Fruit fly (Drosophila melanogaster) whole organism: ENCODE results near the gene CG15201.
"Not testable (repeated sequence)": the region's sequence is repeated elsewhere in the genome, so short reads cannot be mapped to it uniquely, and the experiment has no call there.

Experiments used
- CG8478 ChIP-seq: fragments of >200 bp; optimal IDR thresholded peaks from 2 replicates; lab custom pipeline; 2018; ENCODE audit warnings: inconsistent platforms
- Dll ChIP-seq: fragments of >200 bp; optimal IDR thresholded peaks from 2 replicates; lab custom pipeline; 2017
- EcR ChIP-seq, 2 experiments: fragments of >200 bp; optimal IDR thresholded peaks; 2 replicates each; lab custom pipeline; 2017; ENCODE audit warnings: missing biosample characterization in 2 of 2, missing genetic modification characterization in 2 of 2, missing genetic modification reagents in 2 of 2
- pan ChIP-seq: fragments of >200 bp; optimal IDR thresholded peaks from 2 replicates; lab custom pipeline; 2017
- psq ChIP-seq: fragments of >200 bp; optimal IDR thresholded peaks from 2 replicates; lab custom pipeline; 2017
- usp ChIP-seq: fragments of >200 bp; optimal IDR thresholded peaks from 2 replicates; lab custom pipeline; 2017; ENCODE audit warnings: missing biosample characterization, missing genetic modification characterization, mixed read lengths

Gene CG15201

dm6 chrX:11143820-11144219 is at the start of gene CG15201:
TSS of gene CG15201 (plus strand) at chrX:11144120.
- no peak for TF ChIP-seq pan (lab: Kevin White, UChicago)
- TF ChIP-seq usp (GFP tag; lab: Kevin White, UChicago) = no peak
- no peak for TF ChIP-seq psq
- no peak for TF ChIP-seq CG8478 (lab: Kevin White, UChicago)
- TF ChIP-seq EcR (GFP tag; optimal IDR thresholded peaks at IDR 0.05; lab: Kevin White, UChicago) = no peak
- no peak for TF ChIP-seq Dll (lab: Kevin White, UChicago)

DNA sequence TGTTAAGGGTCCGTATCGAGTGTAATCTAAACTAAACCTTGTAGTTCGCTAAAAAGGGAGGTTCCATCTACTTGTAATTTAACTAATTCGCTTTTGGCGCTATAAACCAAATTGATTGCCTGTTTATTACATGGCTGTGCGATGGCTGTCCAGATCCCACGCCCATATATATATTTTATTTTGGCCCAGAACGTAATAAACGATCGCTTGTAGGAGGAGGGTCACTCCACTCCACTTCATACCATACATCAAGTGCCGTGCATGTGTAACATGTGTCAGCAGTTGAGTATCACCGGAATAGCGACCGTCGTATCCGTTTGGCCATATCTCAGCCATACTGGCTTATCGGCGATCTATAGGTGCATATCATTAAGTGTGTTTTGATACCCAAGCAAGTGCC is 48.6 kb upstream of the CG15201 start:
- TF ChIP-seq pan (lab: Kevin White, UChicago) = no peak
- no peak for TF ChIP-seq Dll (lab: Kevin White, UChicago)
- no peak for TF ChIP-seq CG8478 (lab: Kevin White, UChicago)
- TF ChIP-seq EcR (GFP tag; optimal IDR thresholded peaks at IDR 0.05; lab: Kevin White, UChicago) = no peak

dm6 chrX:11095973-11096372 is 47.9 kb upstream of the CG15201 start, which contains the start of gene CG42249:
TSS of gene CG42249 (plus strand) at chrX:11096273.
- TF ChIP-seq Dll (lab: Kevin White, UChicago); EcR (GFP tag; optimal IDR thresholded peaks at IDR 0.05; lab: Kevin White, UChicago); pan (lab: Kevin White, UChicago): not testable (repeated sequence)

DNA sequence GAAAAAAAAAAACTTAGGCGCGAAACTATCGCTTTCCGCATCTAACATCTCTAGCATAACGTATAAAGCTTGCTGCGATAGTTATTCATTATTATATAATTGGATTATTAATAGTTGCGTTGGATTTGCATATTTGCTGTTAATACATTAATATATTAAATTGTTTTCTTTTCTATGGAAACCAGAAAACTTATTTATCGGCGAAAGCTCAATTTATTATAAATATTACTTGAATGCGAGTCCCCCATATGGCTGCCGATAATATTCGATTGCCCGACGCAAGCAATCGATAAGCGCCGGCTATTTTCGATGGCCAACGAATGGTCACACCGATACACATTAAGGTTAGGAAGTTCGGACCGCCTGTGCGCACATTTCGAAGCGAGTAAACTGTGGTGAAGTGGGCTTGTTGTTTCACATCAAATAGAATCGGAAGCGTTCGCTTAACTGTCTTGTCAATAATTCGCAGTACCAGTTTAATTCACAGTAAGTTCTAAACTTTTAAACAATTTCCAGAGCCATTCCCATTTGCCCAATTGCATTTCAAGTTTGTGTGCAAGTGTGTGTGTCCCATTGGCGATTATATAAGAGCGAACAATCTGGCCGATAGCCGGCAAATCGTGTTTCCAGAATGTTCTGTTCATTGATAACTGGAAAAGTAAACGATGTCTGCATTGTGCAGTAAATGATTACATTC is 35.6 kb upstream of the CG15201 start, which contains the start of gene Hsp60A:
TSS of gene Hsp60A (plus strand) at position 335 of the 697 bp plus-strand sequence.
- TF ChIP-seq pan (lab: Kevin White, UChicago) (no peak), Dll (lab: Kevin White, UChicago) (no peak), psq (no peak), CG8478 (lab: Kevin White, UChicago) (no peak), EcR (GFP tag; optimal IDR thresholded peaks at IDR 0.05; lab: Kevin White, UChicago) (no peak), usp (GFP tag; lab: Kevin White, UChicago) (no peak)

DNA sequence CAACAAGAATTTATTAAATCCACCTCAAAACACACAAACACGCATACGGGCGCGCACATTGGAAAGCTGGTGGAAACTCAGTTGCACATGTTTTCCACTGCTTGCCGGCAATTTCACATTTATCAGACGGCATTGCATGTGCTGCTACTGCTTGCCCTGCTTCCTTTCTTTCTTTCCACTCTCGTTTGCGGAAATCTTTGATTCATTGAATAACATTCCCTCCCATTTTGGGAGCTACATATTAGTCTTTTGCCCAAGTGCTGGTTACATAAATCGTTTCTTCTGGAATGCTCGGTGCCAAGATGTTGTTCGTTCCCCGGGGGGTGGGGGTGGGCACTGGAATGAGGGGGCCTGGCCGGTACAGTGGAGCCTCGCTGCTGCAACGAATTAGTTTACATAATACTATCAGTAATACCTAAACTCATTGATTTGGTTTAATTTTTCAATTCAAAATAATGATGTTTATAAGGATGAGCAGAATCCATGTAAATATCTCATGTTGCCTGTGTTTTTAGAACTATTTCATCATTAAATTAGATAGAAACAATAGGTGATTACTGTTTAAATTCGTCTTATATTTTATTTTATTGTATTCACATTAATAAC is 35.0 kb upstream of the CG15201 start:
- TF ChIP-seq psq (no peak), usp (GFP tag; lab: Kevin White, UChicago) (no peak), Dll (lab: Kevin White, UChicago) (no peak), CG8478 (lab: Kevin White, UChicago) (no peak), pan (lab: Kevin White, UChicago) (no peak)

- no peak for TF ChIP-seq Dll (lab: Kevin White, UChicago)
- TF ChIP-seq CG8478 (lab: Kevin White, UChicago) = no peak
- TF ChIP-seq EcR (GFP tag; optimal IDR thresholded peaks at IDR 0.05; lab: Kevin White, UChicago) = no peak
- TF ChIP-seq usp (GFP tag; lab: Kevin White, UChicago) = no peak
- no peak for TF ChIP-seq pan (lab: Kevin White, UChicago)
- TF ChIP-seq psq = no peak
Measured at dm6 chrX:11109670-11110069, 34.2 kb upstream of the CG15201 start.

- TF ChIP-seq EcR (GFP tag; optimal IDR thresholded peaks at IDR 0.05; lab: Kevin White, UChicago) (no peak), CG8478 (lab: Kevin White, UChicago) (no peak), usp (GFP tag; lab: Kevin White, UChicago) (no peak), pan (lab: Kevin White, UChicago) (no peak), psq (no peak), Dll (lab: Kevin White, UChicago) (no peak)
Measured at dm6 chrX:11123561-11123960, 20.4 kb upstream of the CG15201 start.

dm6 chrX:11124126-11124748 is 19.7 kb upstream of the CG15201 start, which contains the start of gene CG11122:
TSS of gene CG11122 (minus strand) at chrX:11124726.
- no peak for TF ChIP-seq psq
- TF ChIP-seq pan (lab: Kevin White, UChicago) = no peak
- no peak for TF ChIP-seq CG8478 (lab: Kevin White, UChicago)
- TF ChIP-seq EcR (GFP tag; optimal IDR thresholded peaks at IDR 0.05; lab: Kevin White, UChicago) = no peak
- no peak for TF ChIP-seq Dll (lab: Kevin White, UChicago)
- no peak for TF ChIP-seq usp (GFP tag; lab: Kevin White, UChicago)

DNA sequence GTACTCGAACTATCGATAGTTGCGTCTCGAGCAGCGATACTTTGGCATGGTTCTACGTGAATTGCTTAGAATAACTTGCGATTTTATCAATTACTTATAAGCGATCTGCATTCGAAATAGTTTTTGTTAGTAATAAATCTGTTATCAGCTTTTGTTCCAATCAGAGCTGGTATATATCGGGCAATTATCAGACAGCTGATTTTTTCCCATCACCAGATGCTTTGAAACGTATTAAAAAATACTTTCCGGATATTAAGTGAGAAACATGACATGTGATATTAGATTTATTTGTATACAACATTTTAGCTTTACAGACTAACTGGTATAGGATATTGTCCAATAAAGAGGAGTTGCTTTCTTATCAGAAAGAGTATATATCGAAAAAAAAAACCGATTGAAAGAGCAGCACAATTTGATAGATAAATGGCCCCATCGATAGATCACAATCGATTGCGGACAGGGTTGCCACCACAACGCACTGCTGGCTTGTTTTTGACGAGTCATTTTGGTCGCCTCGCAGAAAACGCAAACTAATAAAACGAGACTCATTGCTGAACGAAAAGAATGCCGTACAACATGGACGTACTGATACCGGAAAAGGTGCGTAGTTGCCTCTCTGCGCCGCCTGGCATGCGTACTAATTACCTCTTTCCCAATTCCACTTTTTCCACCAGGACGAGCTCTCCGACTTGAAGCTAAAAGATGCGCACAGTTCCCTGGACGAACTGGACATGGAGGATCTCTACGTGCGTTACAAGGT is 19.0 kb upstream of the CG15201 start, which contains the start of gene Rpt3:
TSS of gene Rpt3 (plus strand) at position 353 of the 760 bp plus-strand sequence.
- TF ChIP-seq pan (lab: Kevin White, UChicago) (no peak), usp (GFP tag; lab: Kevin White, UChicago) (no peak), CG8478 (lab: Kevin White, UChicago) (no peak)

- TF ChIP-seq CG8478 (lab: Kevin White, UChicago) (no peak), pan (lab: Kevin White, UChicago) (no peak), Dll (lab: Kevin White, UChicago) (no peak), EcR (GFP tag; optimal IDR thresholded peaks at IDR 0.05; lab: Kevin White, UChicago) (no peak), usp (GFP tag; lab: Kevin White, UChicago) (no peak), psq (no peak)
Measured at dm6 chrX:11128828-11129227, 15.1 kb upstream of the CG15201 start, which contains the start of gene SrpRalpha. TSS of gene SrpRalpha (minus strand) at chrX:11129087.

dm6 chrX:11132312-11132711 is 11.6 kb upstream of the CG15201 start, which contains the start of gene CG44385:
TSS of gene CG44385 (minus strand) at chrX:11132412.
- TF ChIP-seq pan (lab: Kevin White, UChicago) (no peak), usp (GFP tag; lab: Kevin White, UChicago) (no peak), psq (no peak), Dll (lab: Kevin White, UChicago) (no peak), CG8478 (lab: Kevin White, UChicago) (no peak), EcR (GFP tag; optimal IDR thresholded peaks at IDR 0.05; lab: Kevin White, UChicago) (no peak)
